Worm (Caenorhabditis elegans) whole organism, early embryonic: ENCODE results near the gene dpy-10.

ENCODE experiments used
- B0310.2 ChIP-seq: sonication (generic microtip); optimal IDR thresholded peaks from 2 replicates; lab custom pipeline; 2016; ENCODE audit warnings: mild to moderate bottlenecking, missing genetic modification characterization, missing compliant biosample characterization
- F13C5.2 ChIP-seq: sonication (generic microtip); optimal IDR thresholded peaks from 2 replicates; lab custom pipeline; 2017; ENCODE audit warnings: mild to moderate bottlenecking, missing genetic modification characterization, inconsistent platforms, missing compliant biosample characterization
- aly-1 ChIP-seq: sonication (generic microtip); optimal IDR thresholded peaks from 2 replicates; lab custom pipeline; 2016; ENCODE audit warnings: missing genetic modification characterization, missing compliant biosample characterization
- ama-1 ChIP-seq: fragments of 150-350 bp; optimal IDR thresholded peaks from 2 replicates; lab custom pipeline; 2014
- ceh-13 ChIP-seq: fragments of 200-800 bp; sonication (Bioruptor generic); optimal IDR thresholded peaks from 2 replicates; lab custom pipeline; 2018; ENCODE audit warnings: mild to moderate bottlenecking, missing genetic modification characterization, missing compliant biosample characterization
- flt-1 ChIP-seq: fragments of 200-800 bp; sonication (Bioruptor generic); IDR thresholded peaks from 2 replicates; pipeline ENCODE4 v1.3.6; 2022; ENCODE audit warnings: missing genetic modification characterization, missing compliant biosample characterization
- hmbx-1 ChIP-seq: sonication (generic microtip); optimal IDR thresholded peaks from 2 replicates; lab custom pipeline; 2016; ENCODE audit warnings: mild to moderate bottlenecking, missing genetic modification characterization, missing compliant biosample characterization
- hmg-4 ChIP-seq: fragments of 200-800 bp; sonication (Bioruptor generic); optimal IDR thresholded peaks from 2 replicates; lab custom pipeline; 2018; ENCODE audit warnings: mild to moderate bottlenecking, missing genetic modification characterization, missing compliant biosample characterization
- hnd-1 ChIP-seq: sonication (generic microtip); optimal IDR thresholded peaks from 2 replicates; lab custom pipeline; 2016; ENCODE audit warnings: missing genetic modification characterization, missing compliant biosample characterization
- pes-1 ChIP-seq: fragments of 200-800 bp; sonication (Bioruptor generic); IDR thresholded peaks from 2 replicates; pipeline ENCODE4 v1.3.6; 2022; ENCODE audit warnings: missing genetic modification reagents, missing genetic modification characterization, missing compliant biosample characterization
- sea-1 ChIP-seq: fragments of 200-800 bp; sonication (Bioruptor generic); conservative IDR thresholded peaks from 2 replicates; pipeline ENCODE4 v1.3.6; 2022; ENCODE audit warnings: missing genetic modification characterization, missing compliant biosample characterization

DNA sequence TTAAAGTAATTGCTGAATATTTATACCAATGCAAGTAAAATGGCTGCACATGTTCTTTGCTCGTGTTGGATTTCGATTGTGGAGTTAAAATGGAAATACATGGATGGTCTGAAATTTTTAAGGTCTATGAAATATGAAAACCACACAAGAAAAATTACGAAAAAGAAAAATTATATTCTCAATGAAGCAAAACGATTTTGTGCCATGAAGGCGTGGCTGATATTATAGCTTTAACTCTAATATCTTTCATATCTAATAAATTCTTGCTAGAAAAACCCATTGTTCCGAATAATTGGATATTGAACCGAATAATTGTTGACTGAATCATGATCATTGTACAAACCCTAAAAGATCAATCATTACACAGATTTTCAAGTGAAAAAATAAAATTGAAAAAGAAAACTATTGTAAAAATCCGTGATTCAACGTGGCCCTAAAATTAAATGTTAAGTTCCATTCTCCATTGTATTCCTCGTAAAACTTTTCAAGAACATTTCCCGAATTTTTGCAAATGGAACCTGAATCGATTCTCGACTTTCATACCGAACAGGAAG lies 42.7 kb upstream of the dpy-10 start, which contains the start of the genes srx-95 and fis-1:
- no peak for TF ChIP-seq aly-1 (tag; lab: Kevin White, UChicago)
- TF ChIP-seq ama-1 (lab: Kevin White, UChicago) = no peak
- TF ChIP-seq hmg-4 = no peak
- TF ChIP-seq hnd-1 (tag; lab: Kevin White, UChicago) = no peak
- no peak for TF ChIP-seq hmbx-1
- TF ChIP-seq flt-1 (GFP tag; lab: Robert Waterston, UW) = no peak
- no peak for TF ChIP-seq pes-1 (GFP tag; lab: Robert Waterston, UW)
- TF ChIP-seq ceh-13 = no peak
- TF ChIP-seq F13C5.2 = no peak
- TF ChIP-seq sea-1 (GFP tag; lab: Robert Waterston, UW) = no peak
- TF ChIP-seq B0310.2 (tag; lab: Kevin White, UChicago) = no peak
